Worm (Caenorhabditis elegans): ENCODE data around the gene F46B3.23.

The F46B3.23 gene

DNA sequence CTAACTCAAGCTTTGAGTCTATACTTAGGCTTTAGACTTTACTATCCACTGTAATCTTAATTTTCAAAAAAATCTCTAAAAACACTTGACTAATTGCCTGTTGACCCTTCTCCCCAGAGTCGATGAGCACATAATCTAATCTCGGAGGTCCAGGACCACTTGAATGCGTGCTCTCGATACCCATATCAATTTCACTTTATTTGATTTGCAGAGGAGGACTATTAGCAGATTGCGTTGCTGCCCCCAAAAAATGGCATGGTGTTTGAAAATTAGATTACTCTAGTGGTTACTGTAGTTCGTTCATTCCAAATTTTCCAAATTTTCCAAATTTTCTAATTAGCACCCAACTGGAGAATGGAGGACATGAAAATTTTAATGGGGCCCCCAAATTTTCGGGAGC lies 39.0 kb upstream of the F46B3.23 start:
- TF ChIP-seq mab-9 (GFP tag; IDR thresholded peaks at IDR 0.05) (0 out of 2 replicates have a peak, but pooled peaks have one; percentile 10), ceh-88 (GFP tag; IDR thresholded peaks at IDR 0.05) (no peak), lin-39 (tag; optimal IDR thresholded peaks at IDR 0.05) (no peak), fkh-8 (tag; optimal IDR thresholded peaks at IDR 0.05) (no peak)

DNA sequence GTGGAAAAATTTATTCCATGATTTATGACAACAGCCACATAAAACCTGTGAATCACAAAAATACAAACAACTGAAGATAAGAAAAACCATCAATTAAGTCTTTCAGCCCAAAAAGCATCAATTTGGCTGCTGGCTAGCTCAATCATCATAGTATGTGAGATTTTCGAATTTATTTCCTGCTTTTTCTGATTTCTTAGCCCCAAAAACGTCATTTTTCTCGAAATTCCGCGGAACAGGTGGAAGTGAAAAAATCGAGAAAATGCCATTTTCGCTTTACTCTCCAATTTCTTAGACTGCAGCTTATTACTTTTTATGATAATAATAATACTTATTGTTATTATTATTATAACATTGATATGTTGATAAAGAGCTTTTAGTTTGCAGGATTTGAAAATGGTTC lies 35.4 kb upstream of the F46B3.23 start, which contains the start of gene srxa-15:
srxa-15 (plus strand) TSS at position 301 of the 400 bp plus-strand sequence.
- no peak for TF ChIP-seq fos-1 (tag; optimal IDR thresholded peaks at IDR 0.05)
- TF ChIP-seq mep-1 (tag; optimal IDR thresholded peaks at IDR 0.05), result no peak
- peak; percentile 7 for TF ChIP-seq fkh-8 (tag; optimal IDR thresholded peaks at IDR 0.05)
- peak; percentile 60 for TF ChIP-seq hlh-4 (tag; optimal IDR thresholded peaks at IDR 0.05)

DNA sequence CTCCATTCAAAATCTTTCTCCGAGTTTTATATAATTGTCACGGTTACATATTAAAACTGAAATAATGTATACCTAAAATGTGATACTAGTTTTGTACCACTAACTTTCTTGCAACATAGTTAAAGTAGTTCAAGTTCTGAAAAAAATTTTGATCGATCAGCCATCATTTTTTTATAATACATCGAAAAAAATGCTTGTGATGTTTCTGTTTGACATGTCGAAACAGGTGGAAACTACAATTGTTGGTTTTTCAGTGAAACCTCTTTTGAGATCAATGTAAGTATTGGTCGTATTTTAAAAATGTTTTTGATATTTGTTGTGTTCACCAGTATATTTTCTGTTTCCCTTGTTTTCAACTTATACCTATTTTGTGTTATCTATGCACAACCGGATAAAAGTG lies 32.8 kb upstream of the F46B3.23 start, which contains the start of gene srxa-14:
srxa-14 (plus strand) TSS at position 301 of the 400 bp plus-strand sequence.
- no peak for TF ChIP-seq nhr-90 (tag; optimal IDR thresholded peaks at IDR 0.05; ENCODE audit: poor library complexity)
- TF ChIP-seq sox-4 (tag; optimal IDR thresholded peaks at IDR 0.05), result no peak
- no peak for TF ChIP-seq efl-1 (optimal IDR thresholded peaks at IDR 0.05)
- TF ChIP-seq efl-1 (GFP tag; optimal IDR thresholded peaks at IDR 0.05 in 1 of 2), result no peak
- TF ChIP-seq mef-2 (tag; optimal IDR thresholded peaks at IDR 0.05), result no peak
- TF ChIP-seq ceh-8 (GFP tag; optimal IDR thresholded peaks at IDR 0.05), result no peak
- no peak for TF ChIP-seq nhr-71 (tag; optimal IDR thresholded peaks at IDR 0.05)

ce11 chrV:20638344-20638743 lies 31.8 kb upstream of the F46B3.23 start, which contains the start of gene Y44A6B.3:
Gene Y44A6B.3, minus strand, starts transcription at chrV:20638444.
- no peak for TF ChIP-seq efl-1 (optimal IDR thresholded peaks at IDR 0.05)
- TF ChIP-seq efl-1 (GFP tag; optimal IDR thresholded peaks at IDR 0.05 in 1 of 2), result peak in 1 of 2 experiments; percentile 1
- no peak for TF ChIP-seq fkh-4 (tag; optimal IDR thresholded peaks at IDR 0.05; ENCODE audit: borderline replicate concordance)

DNA sequence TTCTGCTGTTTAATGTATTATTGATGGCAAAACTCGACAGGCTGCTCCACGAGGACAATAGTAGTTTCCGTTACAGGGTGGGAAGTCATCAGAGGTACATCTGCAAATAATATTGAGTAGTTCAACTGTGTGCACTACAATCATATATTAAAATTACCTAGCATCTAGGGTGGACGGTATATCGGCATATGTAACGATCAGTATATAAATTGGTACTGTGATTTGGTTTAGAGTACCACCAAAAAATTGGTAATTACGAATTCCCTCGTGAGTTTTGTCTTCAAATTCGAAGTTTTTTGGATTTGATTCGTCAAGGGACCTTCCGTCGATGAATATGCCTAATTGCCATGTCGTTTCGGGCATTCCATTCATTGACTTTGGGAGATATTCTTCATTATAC lies 30.3 kb upstream of the F46B3.23 start, which contains the start of gene ttr-13:
ttr-13 (minus strand) TSS at position 101 of the 400 bp plus-strand sequence.
- TF ChIP-seq aly-2 (tag; optimal IDR thresholded peaks at IDR 0.05) (no peak), irx-1 (tag; optimal IDR thresholded peaks at IDR 0.05) (no peak), nhr-90 (tag; optimal IDR thresholded peaks at IDR 0.05; ENCODE audit: poor library complexity) (no peak), blmp-1 (tag; optimal IDR thresholded peaks at IDR 0.05) (no peak), sup-37 (GFP tag; optimal IDR thresholded peaks at IDR 0.05) (no peak), sptf-1 (tag; optimal IDR thresholded peaks at IDR 0.05) (no peak), ets-5 (GFP tag; IDR thresholded peaks at IDR 0.05) (no peak), ceh-8 (GFP tag; optimal IDR thresholded peaks at IDR 0.05) (no peak), tlp-1 (tag; optimal IDR thresholded peaks at IDR 0.05) (no peak), unc-62 (GFP tag; optimal IDR thresholded peaks at IDR 0.05) (no peak), nhr-47 (tag; optimal IDR thresholded peaks at IDR 0.05) (no peak), mab-9 (GFP tag; IDR thresholded peaks at IDR 0.05) (no peak), elt-3 (tag; optimal IDR thresholded peaks at IDR 0.05) (no peak), pax-3 (tag; optimal IDR thresholded peaks at IDR 0.05) (no peak)

ce11 chrV:20634330-20634729 lies 27.8 kb upstream of the F46B3.23 start, which contains the start of gene F46B3.16:
Gene F46B3.16, plus strand, starts transcription at chrV:20634630.
- TF ChIP-seq unc-98 (GFP tag; IDR thresholded peaks at IDR 0.05) (no peak), unc-62 (GFP tag; optimal IDR thresholded peaks at IDR 0.05) (no peak), mef-2 (tag; optimal IDR thresholded peaks at IDR 0.05) (no peak), unc-130 (tag; optimal IDR thresholded peaks at IDR 0.05) (no peak), lin-14 (GFP tag; optimal IDR thresholded peaks at IDR 0.05) (no peak), nhr-47 (tag; optimal IDR thresholded peaks at IDR 0.05) (no peak), unc-86 (tag; optimal IDR thresholded peaks at IDR 0.05) (no peak), nhr-85 (tag) (no peak), aly-2 (tag; optimal IDR thresholded peaks at IDR 0.05) (no peak), ztf-4 (tag; optimal IDR thresholded peaks at IDR 0.05) (no peak), skn-1 (tag; optimal IDR thresholded peaks at IDR 0.05) (no peak)
